Worm (Caenorhabditis elegans) whole organism, young adult: ENCODE results near the gene ZK617.26.

Experiments
- C17E4.6 ChIP-seq: fragments of 200-800 bp; sonication (Bioruptor generic); IDR thresholded peaks from 2 replicates; pipeline ENCODE4 v1.3.6; 2022; ENCODE audit warnings: missing genetic modification reagents, missing genetic modification characterization, missing compliant biosample characterization
- D2030.7 ChIP-seq: fragments of 200-800 bp; sonication (Bioruptor generic); IDR thresholded peaks from 2 replicates; pipeline ENCODE4 v1.3.6; 2022; ENCODE audit warnings: missing genetic modification reagents, missing genetic modification characterization, missing compliant biosample characterization
- F10E7.11 ChIP-seq: sonication (generic microtip); optimal IDR thresholded peaks from 2 replicates; lab custom pipeline; 2017; ENCODE audit warnings: mild to moderate bottlenecking, missing genetic modification characterization, moderate library complexity, missing compliant biosample characterization
- F22D6.2 ChIP-seq: sonication (generic microtip); optimal IDR thresholded peaks from 2 replicates; lab custom pipeline; 2016; ENCODE audit warnings: mild to moderate bottlenecking, missing genetic modification characterization, missing compliant biosample characterization
- F55B11.4 ChIP-seq: sonication (generic microtip); optimal IDR thresholded peaks from 2 replicates; lab custom pipeline; 2016; ENCODE audit warnings: missing compliant biosample characterization, missing genetic modification characterization, borderline replicate concordance; ENCODE audit not compliant: insufficient read depth
- F57A8.1 ChIP-seq: fragments of 200-800 bp; sonication (Bioruptor generic); optimal IDR thresholded peaks from 2 replicates; lab custom pipeline; 2018; ENCODE audit warnings: mild to moderate bottlenecking, missing genetic modification characterization, moderate library complexity, missing compliant biosample characterization
- T07F8.4 ChIP-seq: sonication (generic microtip); optimal IDR thresholded peaks from 2 replicates; lab custom pipeline; 2016; ENCODE audit warnings: mild to moderate bottlenecking, missing genetic modification characterization, moderate library complexity, missing compliant biosample characterization
- T26A5.8 ChIP-seq: sonication (generic microtip); optimal IDR thresholded peaks from 2 replicates; lab custom pipeline; 2016; ENCODE audit warnings: missing genetic modification characterization, missing compliant biosample characterization
- Y53G8AR.9 ChIP-seq: fragments of 200-800 bp; sonication (Bioruptor generic); conservative IDR thresholded peaks from 2 replicates; pipeline ENCODE4 v1.3.6; 2022; ENCODE audit warnings: missing genetic modification reagents, missing genetic modification characterization, missing compliant biosample characterization
- Y95B8A.8 ChIP-seq: fragments of 200-800 bp; sonication (Bioruptor generic); IDR thresholded peaks from 2 replicates; pipeline ENCODE4 v1.3.6; 2022; ENCODE audit warnings: missing genetic modification reagents, missing genetic modification characterization, missing compliant biosample characterization
- athp-1 ChIP-seq: sonication (generic microtip); optimal IDR thresholded peaks from 2 replicates; lab custom pipeline; 2017; ENCODE audit warnings: mild to moderate bottlenecking, missing genetic modification characterization, missing compliant biosample characterization
- attf-5 ChIP-seq: fragments of 200-800 bp; sonication (Bioruptor generic); optimal IDR thresholded peaks from 2 replicates; lab custom pipeline; 2018; ENCODE audit warnings: mild to moderate bottlenecking, missing genetic modification characterization, missing compliant biosample characterization
- bed-1 ChIP-seq: fragments of 200-800 bp; sonication (Bioruptor generic); IDR thresholded peaks from 2 replicates; pipeline ENCODE4 v1.3.6; 2022; ENCODE audit warnings: missing genetic modification reagents, missing genetic modification characterization, missing compliant biosample characterization
- bed-2 ChIP-seq: fragments of 200-800 bp; sonication (Bioruptor generic); IDR thresholded peaks from 2 replicates; pipeline ENCODE4 v1.3.6; 2022; ENCODE audit warnings: missing genetic modification reagents, missing genetic modification characterization, missing compliant biosample characterization
- cebp-2 ChIP-seq: fragments of 200-800 bp; sonication (Bioruptor generic); IDR thresholded peaks from 2 replicates; pipeline ENCODE4 v1.3.6; 2022; ENCODE audit warnings: missing genetic modification characterization, missing compliant biosample characterization
- ceh-100 ChIP-seq: fragments of 200-800 bp; sonication (Bioruptor generic); IDR thresholded peaks from 2 replicates; pipeline ENCODE4 v1.3.6; 2022; ENCODE audit warnings: missing genetic modification reagents, missing genetic modification characterization, missing compliant biosample characterization
- ceh-40 ChIP-seq: fragments of 200-800 bp; sonication (Bioruptor generic); IDR thresholded peaks from 2 replicates; pipeline ENCODE4 v1.3.6; 2022; ENCODE audit warnings: missing genetic modification characterization, missing compliant biosample characterization
- chd-7 ChIP-seq: sonication (generic microtip); optimal IDR thresholded peaks from 2 replicates; lab custom pipeline; 2016; ENCODE audit warnings: mild to moderate bottlenecking, missing genetic modification characterization, moderate library complexity, missing compliant biosample characterization
- dpff-1 ChIP-seq: sonication (generic microtip); optimal IDR thresholded peaks from 2 replicates; lab custom pipeline; 2017; ENCODE audit warnings: mild to moderate bottlenecking, missing genetic modification characterization, missing compliant biosample characterization
- dpl-1 ChIP-seq: fragments of 150-350 bp; optimal IDR thresholded peaks from 2 replicates; lab custom pipeline; 2014; ENCODE audit warnings: missing biosample characterization, missing genetic modification reagents, missing genetic modification characterization
- egl-18 ChIP-seq: fragments of 200-800 bp; sonication (Bioruptor generic); IDR thresholded peaks from 2 replicates; pipeline ENCODE4 v1.3.6; 2022; ENCODE audit warnings: missing genetic modification reagents, missing genetic modification characterization, missing compliant biosample characterization
- egl-44 ChIP-seq: fragments of 200-800 bp; sonication (Bioruptor generic); IDR thresholded peaks from 2 replicates; pipeline ENCODE4 v1.3.6; 2022; ENCODE audit warnings: missing genetic modification reagents, missing genetic modification characterization, missing compliant biosample characterization
- ets-4 ChIP-seq: fragments of 200-800 bp; sonication (Bioruptor generic); optimal IDR thresholded peaks from 2 replicates; lab custom pipeline; 2018; ENCODE audit warnings: mild to moderate bottlenecking, missing genetic modification characterization, missing compliant biosample characterization
- hmg-1.2 ChIP-seq: fragments of 200-800 bp; sonication (Bioruptor generic); IDR thresholded peaks from 2 replicates; pipeline ENCODE4 v1.3.6; 2022; ENCODE audit warnings: missing genetic modification reagents, missing genetic modification characterization, missing compliant biosample characterization
- hmg-20 ChIP-seq: fragments of 200-800 bp; sonication (Bioruptor generic); IDR thresholded peaks from 2 replicates; pipeline ENCODE4 v1.3.6; 2022; ENCODE audit warnings: missing genetic modification reagents, missing genetic modification characterization, missing compliant biosample characterization
- hrde-1 ChIP-seq: sonication (generic microtip); optimal IDR thresholded peaks from 2 replicates; lab custom pipeline; 2016; ENCODE audit warnings: missing genetic modification characterization, mild to moderate bottlenecking, missing compliant biosample characterization, moderate library complexity, missing genotype, missing genetic modification reagents, borderline replicate concordance
- lag-1 ChIP-seq: fragments of 200-800 bp; sonication (Bioruptor generic); IDR thresholded peaks from 2 replicates; pipeline ENCODE4 v1.3.6; 2022; ENCODE audit warnings: missing genetic modification reagents, missing genetic modification characterization, missing compliant biosample characterization
- let-526 ChIP-seq: fragments of 200-800 bp; sonication (Bioruptor generic); IDR thresholded peaks from 2 replicates; pipeline ENCODE4 v1.3.6; 2022; ENCODE audit warnings: missing genetic modification reagents, missing genetic modification characterization, missing compliant biosample characterization
- lin-26 ChIP-seq: fragments of 200-800 bp; sonication (Bioruptor generic); IDR thresholded peaks from 2 replicates; pipeline ENCODE4 v1.3.6; 2022; ENCODE audit warnings: missing genetic modification reagents, missing genetic modification characterization, missing compliant biosample characterization
- lin-35 ChIP-seq, 3 experiments: fragments of 150-350 bp in 2 of 3; sonication (generic microtip) in 1 of 3; optimal IDR thresholded peaks; 2 replicates each; lab custom pipeline; 2014 to 2018; ENCODE audit warnings: missing biosample characterization in 3 of 3, missing genetic modification characterization in 3 of 3, missing genetic modification reagents in 3 of 3
- lin-40 ChIP-seq: sonication (generic microtip); optimal IDR thresholded peaks from 2 replicates; lab custom pipeline; 2016; ENCODE audit warnings: missing genetic modification characterization, mild to moderate bottlenecking, missing compliant biosample characterization, missing genotype, missing genetic modification reagents
- lsy-27 ChIP-seq: sonication (generic microtip); optimal IDR thresholded peaks from 2 replicates; lab custom pipeline; 2017; ENCODE audit warnings: missing genetic modification characterization, mild to moderate bottlenecking, missing compliant biosample characterization, antibody characterized with exemption, missing genotype, borderline replicate concordance; ENCODE audit not compliant: insufficient read depth
- nfya-1 ChIP-seq: sonication (generic microtip); optimal IDR thresholded peaks from 2 replicates; lab custom pipeline; 2017; ENCODE audit warnings: antibody characterized with exemption, missing compliant biosample characterization, missing genetic modification characterization, borderline replicate concordance; ENCODE audit not compliant: insufficient read depth
- nhr-120 ChIP-seq: fragments of 200-800 bp; sonication (Bioruptor generic); IDR thresholded peaks from 2 replicates; pipeline ENCODE4 v1.3.6; 2022; ENCODE audit warnings: missing genetic modification characterization, missing compliant biosample characterization
- nhr-179 ChIP-seq: sonication (generic microtip); optimal IDR thresholded peaks from 2 replicates; lab custom pipeline; 2016; ENCODE audit warnings: mild to moderate bottlenecking, missing genetic modification characterization, missing compliant biosample characterization
- nhr-80 ChIP-seq: sonication (generic microtip); optimal IDR thresholded peaks from 2 replicates; lab custom pipeline; 2016; ENCODE audit warnings: missing genetic modification characterization, missing compliant biosample characterization
- pbrm-1 ChIP-seq: fragments of 200-800 bp; sonication (Bioruptor generic); IDR thresholded peaks from 2 replicates; pipeline ENCODE4 v1.3.6; 2022; ENCODE audit warnings: missing genetic modification reagents, missing genetic modification characterization, missing compliant biosample characterization
- repo-1 ChIP-seq: sonication (generic microtip); optimal IDR thresholded peaks from 2 replicates; lab custom pipeline; 2017; ENCODE audit warnings: mild to moderate bottlenecking, missing genetic modification characterization, missing compliant biosample characterization
- rpc-1 ChIP-seq, 2 experiments: fragments of 150-350 bp in 1 of 2; sonication (generic microtip) in 1 of 2; optimal IDR thresholded peaks; 2 replicates each; lab custom pipeline; 2014 to 2018; ENCODE audit warnings: missing biosample characterization in 1 of 2, missing genetic modification characterization in 1 of 2, missing genetic modification reagents in 1 of 2, missing genotype in 1 of 2
- somi-1 ChIP-seq: fragments of 200-800 bp; sonication (Bioruptor generic); optimal IDR thresholded peaks from 2 replicates; lab custom pipeline; 2018; ENCODE audit warnings: mild to moderate bottlenecking, missing genetic modification characterization, missing compliant biosample characterization
- tbx-9 ChIP-seq: sonication (generic microtip); optimal IDR thresholded peaks from 2 replicates; lab custom pipeline; 2016; ENCODE audit warnings: borderline replicate concordance, missing genetic modification characterization, inconsistent platforms, missing compliant biosample characterization
- unc-130 ChIP-seq: sonication (generic microtip); optimal IDR thresholded peaks from 2 replicates; lab custom pipeline; 2016; ENCODE audit warnings: missing genetic modification reagents, missing genetic modification characterization, missing compliant biosample characterization
- zfh-2 ChIP-seq: fragments of 200-800 bp; sonication (Bioruptor generic); conservative IDR thresholded peaks from 2 replicates; pipeline ENCODE4 v1.3.6; 2022; ENCODE audit warnings: missing genetic modification reagents, missing genetic modification characterization, missing compliant biosample characterization
- zim-3 ChIP-seq: sonication (generic microtip); optimal IDR thresholded peaks from 2 replicates; lab custom pipeline; 2017; ENCODE audit warnings: mild to moderate bottlenecking, missing genetic modification characterization, moderate library complexity, missing compliant biosample characterization
- ztf-18 ChIP-seq: sonication (generic microtip); optimal IDR thresholded peaks from 2 replicates; lab custom pipeline; 2016; ENCODE audit warnings: missing genotype, mild to moderate bottlenecking, missing genetic modification characterization, missing compliant biosample characterization
- ztf-25 ChIP-seq: fragments of 200-800 bp; sonication (Bioruptor generic); IDR thresholded peaks from 2 replicates; pipeline ENCODE4 v1.3.6; 2022; ENCODE audit warnings: missing genetic modification reagents, missing genetic modification characterization, missing compliant biosample characterization
- ztf-26 ChIP-seq: sonication (generic microtip); optimal IDR thresholded peaks from 2 replicates; lab custom pipeline; 2017; ENCODE audit warnings: missing genetic modification characterization, missing compliant biosample characterization
- ztf-3 ChIP-seq: fragments of 200-800 bp; sonication (Bioruptor generic); optimal IDR thresholded peaks from 2 replicates; lab custom pipeline; 2018; ENCODE audit warnings: mild to moderate bottlenecking, missing genetic modification characterization, missing compliant biosample characterization

ZK617.26 gene

ce11 chrIV:12032383-12032782, 21.6 kb upstream of the ZK617.26 start (continued):
- TF ChIP-seq lin-40 (tag; lab: Kevin White, UChicago) (peak; percentile 91), F10E7.11 (tag; lab: Kevin White, UChicago) (no peak), lag-1 (GFP tag; lab: Robert Waterston, UW) (no peak), attf-5 (GFP tag; lab: Kevin White, UChicago) (peak; percentile 97), lin-26 (GFP tag; lab: Robert Waterston, UW) (no peak), ztf-3 (GFP tag; lab: Kevin White, UChicago) (peak; percentile 58), hmg-20 (0 out of 2 replicates have a peak, but pooled peaks have one; percentile 33), Y95B8A.8 (peak; percentile 48; the same call in 1 of the 2 replicates), D2030.7 (GFP tag; lab: Robert Waterston, UW) (no peak), bed-1 (GFP tag; lab: Robert Waterston, UW) (no peak), ztf-25 (GFP tag; lab: Robert Waterston, UW) (no peak), chd-7 (tag; lab: Kevin White, UChicago) (peak; percentile 84), C17E4.6 (GFP tag; lab: Robert Waterston, UW) (peak; percentile 44; the same call in 1 of the 2 replicates), cebp-2 (GFP tag; lab: Robert Waterston, UW) (no peak), F22D6.2 (tag; lab: Kevin White, UChicago) (peak; percentile 71), rpc-1 (optimal IDR thresholded peaks at IDR 0.05; lab: Kevin White, UChicago) (no peak), rpc-1 (tag; optimal IDR thresholded peaks at IDR 0.05; lab: Kevin White, UChicago) (no peak), egl-44 (GFP tag; lab: Robert Waterston, UW) (peak; percentile 86), zfh-2 (GFP tag; lab: Robert Waterston, UW) (peak; percentile 82), somi-1 (GFP tag; lab: Kevin White, UChicago) (peak; percentile 86), let-526 (GFP tag; lab: Robert Waterston, UW) (0 out of 2 replicates have a peak, but pooled peaks have one; percentile 22), nhr-120 (GFP tag; lab: Robert Waterston, UW) (no peak), lin-35 (GFP tag; optimal IDR thresholded peaks at IDR 0.05; lab: Kevin White, UChicago) (peak in 1 of 3 experiments; percentile 67), ceh-40 (GFP tag; lab: Robert Waterston, UW) (no peak), pbrm-1 (GFP tag; lab: Robert Waterston, UW) (peak; percentile 59), nhr-179 (tag; lab: Kevin White, UChicago) (no peak), T07F8.4 (tag; lab: Kevin White, UChicago) (peak; percentile 12), ztf-26 (tag; lab: Kevin White, UChicago) (peak; percentile 72), ets-4 (GFP tag; lab: Kevin White, UChicago) (peak; percentile 90), unc-130 (GFP tag; lab: Kevin White, UChicago) (no peak), hrde-1 (tag; lab: Kevin White, UChicago) (no peak), ceh-100 (GFP tag; lab: Robert Waterston, UW) (no peak), F57A8.1 (GFP tag; lab: Kevin White, UChicago) (no peak), dpl-1 (GFP tag; lab: Kevin White, UChicago) (no peak), ztf-18 (peak; percentile 43), repo-1 (tag; lab: Kevin White, UChicago) (peak; percentile 79), bed-2 (GFP tag; lab: Robert Waterston, UW) (no peak), lsy-27 (tag; lab: Kevin White, UChicago) (no peak), zim-3 (no peak), nfya-1 (tag; lab: Kevin White, UChicago) (no peak), T26A5.8 (tag; lab: Kevin White, UChicago) (no peak), F55B11.4 (tag; lab: Kevin White, UChicago) (no peak), nhr-80 (peak; percentile 98), dpff-1 (tag; lab: Kevin White, UChicago) (no peak), hmg-1.2 (peak; percentile 96), Y53G8AR.9 (GFP tag; lab: Robert Waterston, UW) (no peak; the same call in 1 of the 2 replicates), egl-18 (GFP tag; lab: Robert Waterston, UW) (no peak), tbx-9 (tag; lab: Kevin White, UChicago) (no peak), athp-1 (tag; lab: Kevin White, UChicago) (peak; percentile 84)
